Fruit fly (Drosophila melanogaster): ENCODE data around the gene bsf.

Gene bsf

DNA sequence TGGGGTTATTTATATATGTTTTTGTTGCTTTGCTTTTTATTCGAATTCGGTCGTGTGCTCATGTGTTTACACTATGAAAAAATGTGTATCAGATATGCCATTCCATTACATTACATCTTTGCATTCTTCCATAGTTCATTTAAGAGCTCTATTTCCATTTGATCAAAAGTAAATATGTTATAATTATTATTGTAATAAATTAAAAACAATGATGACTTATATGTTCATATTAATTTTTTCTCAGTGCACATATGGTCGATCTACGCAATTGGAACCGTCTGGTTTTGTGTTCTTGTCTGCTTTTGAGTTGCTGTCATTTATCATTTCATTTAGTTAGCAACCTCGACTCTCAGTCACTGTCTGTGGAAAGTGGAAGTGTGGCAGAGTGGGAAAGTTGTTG lies 23.1 kb upstream of the bsf start:
- TF ChIP-seq woc (GFP tag; optimal IDR thresholded peaks at IDR 0.05) (no peak), sage (GFP tag; optimal IDR thresholded peaks at IDR 0.05) (peak; percentile 3), OdsH (GFP tag; optimal IDR thresholded peaks at IDR 0.05) (peak; percentile 80), HLH106 (tag; optimal IDR thresholded peaks at IDR 0.05) (peak; percentile 78), Sp1 (GFP tag; optimal IDR thresholded peaks at IDR 0.05) (peak; percentile 75), dsf (GFP tag; optimal IDR thresholded peaks at IDR 0.05; ENCODE audit: borderline replicate concordance) (no peak), Rel (GFP tag; optimal IDR thresholded peaks at IDR 0.05) (no peak), Rel (tag; optimal IDR thresholded peaks at IDR 0.05) (peak; percentile 34), sv (GFP tag; optimal IDR thresholded peaks at IDR 0.05) (peak; percentile 68), Hr83 (GFP tag; optimal IDR thresholded peaks at IDR 0.05; ENCODE audit: poor library complexity, severe bottlenecking) (no peak), usp (GFP tag; optimal IDR thresholded peaks at IDR 0.05) (no peak), foxo (GFP tag; optimal IDR thresholded peaks at IDR 0.05) (peak in 1 of 2 experiments; percentile 80), h (GFP tag; optimal IDR thresholded peaks at IDR 0.05) (peak; percentile 65), dmrt93B (GFP tag; optimal IDR thresholded peaks at IDR 0.05) (peak; percentile 46), Hnf4 (GFP tag; optimal IDR thresholded peaks at IDR 0.05) (peak; percentile 72), GATAd (GFP tag; optimal IDR thresholded peaks at IDR 0.05) (no peak), rgr (GFP tag; optimal IDR thresholded peaks at IDR 0.05) (peak; percentile 76), tai (GFP tag; optimal IDR thresholded peaks at IDR 0.05) (no peak), CG9705 (GFP tag; optimal IDR thresholded peaks at IDR 0.05) (peak; percentile 5), Myc (optimal IDR thresholded peaks at IDR 0.05) (no peak), N (GFP tag; optimal IDR thresholded peaks at IDR 0.05) (no peak), Dif (GFP tag; optimal IDR thresholded peaks at IDR 0.05; ENCODE audit: partially characterized antibody) (no peak), CG32264 (GFP tag; optimal IDR thresholded peaks at IDR 0.05) (no peak), lola (GFP tag; optimal IDR thresholded peaks at IDR 0.05) (no peak), Abd-B (GFP tag; optimal IDR thresholded peaks at IDR 0.05) (no peak), psq (GFP tag; optimal IDR thresholded peaks at IDR 0.05) (peak; percentile 76), ey (GFP tag; optimal IDR thresholded peaks at IDR 0.05) (peak; percentile 45), jim (GFP tag; optimal IDR thresholded peaks at IDR 0.05) (no peak), Hr78 (GFP tag; optimal IDR thresholded peaks at IDR 0.05) (no peak), fru (GFP tag; optimal IDR thresholded peaks at IDR 0.05) (peak; percentile 57), Vsx2 (GFP tag; optimal IDR thresholded peaks at IDR 0.05; ENCODE audit: partially characterized antibody) (no peak), brk (GFP tag; optimal IDR thresholded peaks at IDR 0.05) (peak; percentile 50), br (GFP tag; optimal IDR thresholded peaks at IDR 0.05) (peak; percentile 25), dl (GFP tag; optimal IDR thresholded peaks at IDR 0.05; ENCODE audit: insufficient read depth in 1 of 2, partially characterized antibody in 2 of 2) (no peak), Mio (GFP tag; optimal IDR thresholded peaks at IDR 0.05) (no peak), Dfd (GFP tag; optimal IDR thresholded peaks at IDR 0.05) (no peak), pan (optimal IDR thresholded peaks at IDR 0.05) (no peak), Jra (GFP tag; optimal IDR thresholded peaks at IDR 0.05) (no peak), CrebA (GFP tag; optimal IDR thresholded peaks at IDR 0.05; ENCODE audit: borderline replicate concordance) (no peak)

DNA sequence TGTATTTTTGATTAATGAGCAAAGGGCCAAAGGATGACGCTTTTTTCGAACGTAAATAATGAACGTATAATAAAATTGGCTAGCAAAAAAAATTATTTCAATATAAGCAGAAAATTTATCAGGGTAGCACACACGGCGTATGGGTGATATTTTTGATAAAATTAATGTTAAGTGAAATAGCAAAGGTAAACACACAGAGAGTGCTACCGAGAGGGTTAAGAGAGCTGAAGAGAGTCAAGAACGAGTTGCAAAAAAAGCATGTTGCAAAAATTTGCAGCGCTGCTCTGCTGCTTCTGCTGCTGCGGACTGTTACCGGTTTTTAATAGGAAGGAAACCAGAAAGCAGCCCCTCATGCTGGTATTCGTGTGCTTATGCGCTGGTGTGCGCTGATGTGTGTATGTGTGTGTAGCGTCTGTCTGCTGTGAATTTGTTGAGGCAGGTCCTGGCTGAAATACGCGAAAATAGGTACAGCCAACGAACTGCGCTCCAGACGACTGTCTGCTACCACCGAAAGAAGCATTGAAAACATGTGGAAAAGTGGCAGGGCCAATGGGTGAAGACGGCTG lies 15.2 kb upstream of the bsf start:
- TF ChIP-seq Vsx2 (GFP tag; optimal IDR thresholded peaks at IDR 0.05; ENCODE audit: partially characterized antibody): peak; percentile 62
- peak; percentile 31 for TF ChIP-seq psq (GFP tag; optimal IDR thresholded peaks at IDR 0.05)
- no peak for TF ChIP-seq lola (GFP tag; optimal IDR thresholded peaks at IDR 0.05)
- TF ChIP-seq GATAd (GFP tag; optimal IDR thresholded peaks at IDR 0.05): no peak

DNA sequence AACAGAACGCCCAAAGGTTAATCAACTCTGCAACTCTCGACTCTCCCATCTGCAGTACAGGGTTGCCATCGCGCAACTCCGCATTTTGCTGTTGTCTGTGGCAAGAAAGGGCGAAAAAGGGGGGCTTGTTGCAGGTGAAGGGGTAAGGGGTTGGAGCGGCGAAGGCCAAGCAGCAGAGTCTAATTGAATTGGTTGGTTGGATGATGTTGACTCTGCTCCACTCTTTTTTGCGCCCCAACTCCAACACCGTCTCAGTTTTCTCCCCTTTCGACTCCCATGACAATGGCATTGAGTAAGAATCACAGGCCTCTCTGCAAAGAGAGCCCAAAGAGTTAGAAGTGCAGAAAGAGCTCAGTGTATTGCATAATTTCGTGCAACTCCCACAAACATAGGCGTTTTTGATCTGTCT lies 14.2 kb upstream of the bsf start:
- TF ChIP-seq rgr (GFP tag; optimal IDR thresholded peaks at IDR 0.05): peak; percentile 3
- peak; percentile 51 for TF ChIP-seq Dif (GFP tag; optimal IDR thresholded peaks at IDR 0.05; ENCODE audit: partially characterized antibody)
- TF ChIP-seq Hnf4 (GFP tag; optimal IDR thresholded peaks at IDR 0.05): peak; percentile 6
- peak; percentile 40 for TF ChIP-seq fru (GFP tag; optimal IDR thresholded peaks at IDR 0.05)
- TF ChIP-seq jim (GFP tag; optimal IDR thresholded peaks at IDR 0.05): no peak
- TF ChIP-seq br (GFP tag; optimal IDR thresholded peaks at IDR 0.05): peak; percentile 23
- peak in 1 of 2 experiments; percentile 45 for TF ChIP-seq foxo (GFP tag; optimal IDR thresholded peaks at IDR 0.05)
- no peak for TF ChIP-seq Hr83 (GFP tag; optimal IDR thresholded peaks at IDR 0.05; ENCODE audit: poor library complexity, severe bottlenecking)
- no peak for TF ChIP-seq Hr78 (GFP tag; optimal IDR thresholded peaks at IDR 0.05)
- no peak for TF ChIP-seq brk (GFP tag; optimal IDR thresholded peaks at IDR 0.05)
- TF ChIP-seq dl (GFP tag; optimal IDR thresholded peaks at IDR 0.05; ENCODE audit: insufficient read depth in 1 of 2, partially characterized antibody in 2 of 2): peak; percentile 5 to 14
- TF ChIP-seq Vsx2 (GFP tag; optimal IDR thresholded peaks at IDR 0.05; ENCODE audit: partially characterized antibody): no peak
- TF ChIP-seq ey (GFP tag; optimal IDR thresholded peaks at IDR 0.05): peak; percentile 53
- TF ChIP-seq h (GFP tag; optimal IDR thresholded peaks at IDR 0.05): peak; percentile 21
- no peak for TF ChIP-seq CrebA (GFP tag; optimal IDR thresholded peaks at IDR 0.05; ENCODE audit: borderline replicate concordance)
- TF ChIP-seq HLH106 (tag; optimal IDR thresholded peaks at IDR 0.05): peak; percentile 37
- peak; percentile 36 for TF ChIP-seq woc (GFP tag; optimal IDR thresholded peaks at IDR 0.05)
- no peak for TF ChIP-seq dmrt93B (GFP tag; optimal IDR thresholded peaks at IDR 0.05)
- TF ChIP-seq dsf (GFP tag; optimal IDR thresholded peaks at IDR 0.05; ENCODE audit: borderline replicate concordance): no peak
- peak; percentile 97 for TF ChIP-seq psq (GFP tag; optimal IDR thresholded peaks at IDR 0.05)
- no peak for TF ChIP-seq lola (GFP tag; optimal IDR thresholded peaks at IDR 0.05)

All from whole organism, wandering third instar larva.